Worm (Caenorhabditis elegans) whole organism, L2 larva: ENCODE results near the gene rpl-2.

Experiments used
- C34F6.9 ChIP-seq: fragments of 150-350 bp; optimal IDR thresholded peaks from 2 replicates; lab custom pipeline; 2014; ENCODE audit warnings: missing biosample characterization, missing genetic modification characterization
- F13H6.1 ChIP-seq: sonication (generic microtip); optimal IDR thresholded peaks from 2 replicates; lab custom pipeline; 2016; ENCODE audit warnings: missing genetic modification characterization, missing compliant biosample characterization
- R02D3.7 ChIP-seq: fragments of 150-350 bp; optimal IDR thresholded peaks from 2 replicates; lab custom pipeline; 2014; ENCODE audit warnings: missing biosample characterization, missing genetic modification characterization
- Y55F3AM.14 ChIP-seq: fragments of 200-800 bp; sonication (Bioruptor generic); optimal IDR thresholded peaks from 2 replicates; lab custom pipeline; 2018; ENCODE audit warnings: mild to moderate bottlenecking, missing genetic modification characterization, missing compliant biosample characterization
- ZK546.5 ChIP-seq: sonication (generic microtip); optimal IDR thresholded peaks from 2 replicates; lab custom pipeline; 2017; ENCODE audit warnings: missing biosample characterization, missing genetic modification characterization
- aly-2 ChIP-seq: fragments of 150-350 bp; optimal IDR thresholded peaks from 2 replicates; lab custom pipeline; 2014; ENCODE audit warnings: missing biosample characterization, missing genetic modification characterization
- egl-27 ChIP-seq: sonication (generic microtip); optimal IDR thresholded peaks from 3 replicates; lab custom pipeline; 2017; ENCODE audit warnings: missing biosample characterization, missing genetic modification reagents, missing genetic modification characterization
- elt-1 ChIP-seq: fragments of 150-350 bp; optimal IDR thresholded peaks from 2 replicates; lab custom pipeline; 2014; ENCODE audit warnings: missing biosample characterization, missing genetic modification characterization
- elt-3 ChIP-seq: sonication (generic microtip); optimal IDR thresholded peaks from 2 replicates; lab custom pipeline; 2017; ENCODE audit warnings: missing biosample characterization, missing genetic modification characterization
- fos-1 ChIP-seq: fragments of 150-350 bp; optimal IDR thresholded peaks from 2 replicates; lab custom pipeline; 2014; ENCODE audit warnings: missing biosample characterization, missing genetic modification characterization
- gmeb-1 ChIP-seq: fragments of 150-350 bp; optimal IDR thresholded peaks from 2 replicates; lab custom pipeline; 2014; ENCODE audit warnings: missing biosample characterization, missing genetic modification characterization
- lin-11 ChIP-seq: fragments of 150-350 bp; sonication (generic microtip); optimal IDR thresholded peaks from 2 replicates; lab custom pipeline; 2014; ENCODE audit warnings: missing biosample characterization, missing genetic modification characterization, inconsistent platforms, mixed read lengths
- lin-13 ChIP-seq: fragments of 150-350 bp; optimal IDR thresholded peaks from 2 replicates; lab custom pipeline; 2014; ENCODE audit warnings: missing biosample characterization, missing genetic modification reagents, missing genetic modification characterization
- mbf-1 ChIP-seq: sonication (generic microtip); optimal IDR thresholded peaks from 2 replicates; lab custom pipeline; 2017; ENCODE audit warnings: missing biosample characterization, missing genetic modification characterization
- nhr-10 ChIP-seq: sonication (generic microtip); optimal IDR thresholded peaks from 2 replicates; lab custom pipeline; 2017; ENCODE audit warnings: missing biosample characterization, missing genetic modification characterization
- nhr-11 ChIP-seq: fragments of 150-350 bp; optimal IDR thresholded peaks from 2 replicates; lab custom pipeline; 2014; ENCODE audit warnings: missing biosample characterization, missing genetic modification characterization
- nhr-12 ChIP-seq: fragments of 150-350 bp; optimal IDR thresholded peaks from 2 replicates; lab custom pipeline; 2014; ENCODE audit warnings: missing biosample characterization, missing genetic modification characterization
- nhr-129 ChIP-seq: fragments of 150-350 bp; optimal IDR thresholded peaks from 2 replicates; lab custom pipeline; 2014; ENCODE audit warnings: missing biosample characterization, missing genetic modification characterization
- nhr-21 ChIP-seq: fragments of 150-350 bp; optimal IDR thresholded peaks from 2 replicates; lab custom pipeline; 2014; ENCODE audit warnings: missing biosample characterization, missing genetic modification characterization
- nhr-23 ChIP-seq: fragments of 150-350 bp; optimal IDR thresholded peaks from 2 replicates; lab custom pipeline; 2014; ENCODE audit warnings: missing biosample characterization, missing genetic modification reagents, missing genetic modification characterization
- nhr-25 ChIP-seq: fragments of 150-350 bp; sonication (generic microtip); optimal IDR thresholded peaks from 3 replicates; lab custom pipeline; 2014; ENCODE audit warnings: missing biosample characterization, missing genetic modification characterization
- peb-1 ChIP-seq: fragments of 150-350 bp; optimal IDR thresholded peaks from 2 replicates; lab custom pipeline; 2014; ENCODE audit warnings: missing biosample characterization, missing genetic modification characterization
- sem-4 ChIP-seq: fragments of 150-350 bp; optimal IDR thresholded peaks from 2 replicates; lab custom pipeline; 2014; ENCODE audit warnings: missing biosample characterization, missing genetic modification reagents, missing genetic modification characterization
- skn-1 ChIP-seq: sonication (generic microtip); optimal IDR thresholded peaks from 2 replicates; lab custom pipeline; 2017; ENCODE audit warnings: missing biosample characterization, missing genetic modification characterization
- sma-3 ChIP-seq: sonication (generic microtip); optimal IDR thresholded peaks from 2 replicates; lab custom pipeline; 2016; ENCODE audit warnings: missing genetic modification reagents, missing genetic modification characterization, missing compliant biosample characterization
- sma-9 ChIP-seq, 2 experiments: fragments of 150-350 bp in 1 of 2; sonication (generic microtip) in 1 of 2; optimal IDR thresholded peaks; 2 replicates each; lab custom pipeline; 2014 to 2016; ENCODE audit warnings: missing genetic modification characterization in 2 of 2, mild to moderate bottlenecking in 1 of 2, missing biosample characterization in 1 of 2, missing compliant biosample characterization in 1 of 2, missing genetic modification reagents in 1 of 2, moderate library complexity in 1 of 2
- snpc-4 ChIP-seq: fragments of 150-350 bp; optimal IDR thresholded peaks from 2 replicates; lab custom pipeline; 2014; ENCODE audit warnings: missing biosample characterization, missing genetic modification characterization
- unc-39 ChIP-seq: fragments of 150-350 bp; optimal IDR thresholded peaks from 2 replicates; lab custom pipeline; 2014; ENCODE audit warnings: missing biosample characterization, missing genetic modification characterization
- unc-55 ChIP-seq: fragments of 150-350 bp; sonication (generic microtip); optimal IDR thresholded peaks from 3 replicates; lab custom pipeline; 2014; ENCODE audit warnings: missing biosample characterization, missing genetic modification reagents, missing genetic modification characterization
- unc-62 ChIP-seq: fragments of 150-350 bp; optimal IDR thresholded peaks from 2 replicates; lab custom pipeline; 2014; ENCODE audit warnings: missing biosample characterization, missing genetic modification reagents, missing genetic modification characterization
- ztf-1 ChIP-seq: fragments of 200-800 bp; sonication (Bioruptor generic); conservative IDR thresholded peaks from 2 replicates; pipeline ENCODE4 v1.3.6; 2022; ENCODE audit warnings: missing genetic modification characterization, missing compliant biosample characterization

rpl-2 gene

DNA sequence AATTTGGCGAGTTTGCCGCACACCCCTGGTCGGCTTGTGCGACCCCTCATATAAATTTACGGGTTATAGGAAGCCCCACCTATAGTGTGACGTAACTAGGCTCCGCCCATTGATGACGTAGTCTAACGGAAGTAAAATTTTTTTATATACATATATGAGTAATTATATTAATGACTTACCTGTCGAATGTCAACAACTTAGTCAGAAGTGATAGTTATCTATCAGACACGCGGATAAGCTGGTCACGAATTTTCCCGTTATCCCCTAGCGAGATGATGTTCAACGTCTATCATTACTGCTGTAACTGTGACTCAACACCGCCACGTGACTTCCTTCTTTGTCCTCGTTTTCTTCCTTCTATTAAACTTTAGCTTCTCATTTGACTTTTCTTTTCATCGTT lies 25.7 kb upstream of the rpl-2 start, which contains the start of gene srd-70:
srd-70 (plus strand) TSS at position 301 of the 400 bp plus-strand sequence.
- TF ChIP-seq skn-1 (no peak), elt-1 (tag; lab: Kevin White, UChicago) (no peak), lin-11 (no peak), F13H6.1 (tag; lab: Kevin White, UChicago) (no peak)

DNA sequence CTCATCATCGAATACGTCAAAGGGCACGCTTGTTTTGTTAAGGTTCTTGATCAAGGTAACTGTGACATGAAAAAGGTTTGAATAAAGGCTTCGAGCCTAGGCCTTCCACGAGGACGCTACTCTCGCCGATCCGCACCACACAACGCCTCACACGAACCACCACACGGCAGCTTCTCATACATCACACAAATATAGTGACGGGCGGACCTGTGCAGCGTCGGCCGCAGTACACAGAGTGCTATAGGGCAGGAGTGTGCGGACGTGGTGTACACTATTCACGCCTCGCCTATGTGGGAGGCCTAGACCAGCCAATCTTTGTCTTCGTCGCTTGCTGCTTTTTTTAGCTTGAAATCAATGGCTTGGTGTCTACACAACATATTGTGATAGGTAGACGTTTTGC lies 23.9 kb upstream of the rpl-2 start:
- TF ChIP-seq elt-1 (tag; lab: Kevin White, UChicago): no peak
- peak; percentile 8 for TF ChIP-seq unc-55 (GFP tag; lab: Kevin White, UChicago)
- TF ChIP-seq snpc-4: peak; percentile 96
- no peak for TF ChIP-seq Y55F3AM.14 (GFP tag; lab: Kevin White, UChicago)
- TF ChIP-seq nhr-129 (tag; lab: Kevin White, UChicago): peak; percentile 1

- peak; percentile 5 for TF ChIP-seq C34F6.9 (tag; lab: Kevin White, UChicago)
- TF ChIP-seq egl-27 (tag; lab: Kevin White, UChicago): no peak
- peak; percentile 3 for TF ChIP-seq unc-55 (GFP tag; lab: Kevin White, UChicago)
Observed at ce11 chrV:20457155-20457554, 22.3 kb upstream of the rpl-2 start.

- TF ChIP-seq ZK546.5 (tag; lab: Kevin White, UChicago): no peak
Observed at ce11 chrV:20460808-20461207, 18.7 kb upstream of the rpl-2 start, which contains the start of gene B0250.18. Gene B0250.18 (minus strand): TSS chrV:20460908.

ce11 chrV:20464778-20465177 lies 14.7 kb upstream of the rpl-2 start:
- TF ChIP-seq fos-1 (tag; lab: Kevin White, UChicago) (no peak), aly-2 (no peak), sem-4 (no peak), nhr-23 (tag; lab: Kevin White, UChicago) (no peak), nhr-25 (tag; lab: Kevin White, UChicago) (no peak), nhr-129 (tag; lab: Kevin White, UChicago) (no peak), F13H6.1 (tag; lab: Kevin White, UChicago) (no peak), unc-62 (GFP tag; lab: Kevin White, UChicago) (no peak), unc-39 (tag; lab: Kevin White, UChicago) (no peak), lin-13 (no peak), nhr-11 (tag; lab: Kevin White, UChicago) (no peak), mbf-1 (tag; lab: Kevin White, UChicago) (no peak), ztf-1 (GFP tag; lab: Robert Waterston, UW) (no peak), gmeb-1 (no peak), nhr-12 (no peak), elt-3 (no peak)
- TF ChIP-seq, all 48 proteins: peak for 0

ce11 chrV:20470385-20470784 lies 9.1 kb upstream of the rpl-2 start, which contains the start of gene B0250.8:
Gene B0250.8 (minus strand): TSS chrV:20470485.
- no peak for TF ChIP-seq sem-4
- TF ChIP-seq elt-1 (tag; lab: Kevin White, UChicago): no peak
- TF ChIP-seq R02D3.7 (tag; lab: Kevin White, UChicago): no peak
- no peak for TF ChIP-seq nhr-10
- TF ChIP-seq skn-1: no peak
- no peak for TF ChIP-seq nhr-23 (tag; lab: Kevin White, UChicago)
- no peak for TF ChIP-seq ZK546.5 (tag; lab: Kevin White, UChicago)
- no peak for TF ChIP-seq sma-3
- TF ChIP-seq Y55F3AM.14 (GFP tag; lab: Kevin White, UChicago): no peak
- no peak for TF ChIP-seq peb-1 (tag; lab: Kevin White, UChicago)
- TF ChIP-seq unc-39 (tag; lab: Kevin White, UChicago): no peak
- TF ChIP-seq fos-1 (tag; lab: Kevin White, UChicago): no peak

DNA sequence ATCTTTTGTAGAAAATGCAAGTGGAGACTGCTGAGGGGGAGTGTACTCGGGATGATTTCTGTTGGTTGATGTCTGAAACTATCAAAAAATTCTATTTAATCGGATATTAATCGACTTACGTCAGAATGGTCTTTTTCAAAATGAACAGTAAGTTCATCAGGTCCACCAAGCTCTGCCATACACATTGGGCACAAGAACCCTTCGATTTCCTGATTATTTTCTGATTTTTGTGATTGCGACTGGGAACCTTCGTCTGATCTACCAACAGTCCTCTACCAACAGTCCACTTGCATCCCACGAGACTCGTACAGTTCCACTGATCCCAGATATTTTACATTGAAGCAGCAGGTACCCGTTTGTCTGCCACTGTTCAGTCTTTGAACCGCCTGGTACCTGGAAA lies 4.5 kb upstream of the rpl-2 start:
- TF ChIP-seq nhr-21 (tag; lab: Kevin White, UChicago) (no peak), ztf-1 (GFP tag; lab: Robert Waterston, UW) (no peak), fos-1 (tag; lab: Kevin White, UChicago) (no peak), sma-9 (GFP tag; optimal IDR thresholded peaks at IDR 0.05; lab: Kevin White, UChicago) (no peak), sma-9 (tag; optimal IDR thresholded peaks at IDR 0.05; lab: Kevin White, UChicago) (no peak), skn-1 (no peak)
